Worm (Caenorhabditis elegans) whole organism, L4 larva: ENCODE results near the gene C11H1.7.

Source experiments
- hif-1 ChIP-seq, 2 experiments: sonication (generic microtip); optimal IDR thresholded peaks; 2 replicates each; lab custom pipeline; 2016 to 2017; ENCODE audit warnings: missing compliant biosample characterization in 2 of 2, missing genetic modification characterization in 2 of 2, missing genetic modification reagents in 2 of 2, missing genotype in 2 of 2, mild to moderate bottlenecking in 1 of 2
- nhr-11 ChIP-seq: fragments of 150-350 bp; optimal IDR thresholded peaks from 2 replicates; lab custom pipeline; 2014; ENCODE audit warnings: missing biosample characterization, missing genetic modification characterization
- unc-130 ChIP-seq: sonication (generic microtip); optimal IDR thresholded peaks from 2 replicates; lab custom pipeline; 2016; ENCODE audit warnings: missing genetic modification reagents, missing genetic modification characterization, missing compliant biosample characterization

DNA sequence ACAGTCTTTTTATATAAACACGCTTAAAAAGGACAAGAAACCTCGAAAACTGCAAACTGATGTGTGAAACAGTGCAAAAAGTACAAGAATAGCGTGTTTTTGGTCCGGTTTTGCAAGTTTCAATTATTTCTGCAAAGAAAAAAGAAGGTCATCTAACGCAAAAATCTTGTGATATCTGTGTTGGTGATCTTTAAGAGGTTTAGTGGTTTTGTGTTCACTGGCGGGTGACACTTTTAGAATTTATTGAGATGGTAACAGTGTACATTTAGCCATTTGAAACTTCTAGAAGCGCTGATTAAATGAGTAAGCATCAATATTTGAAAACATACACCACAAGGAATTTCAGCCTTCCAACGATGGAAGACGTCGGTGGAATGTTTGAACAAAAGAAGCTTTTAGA lies 4.4 kb upstream of the C11H1.7 start:
- no peak for TF ChIP-seq nhr-11 (tag; lab: Kevin White, UChicago)
- TF ChIP-seq hif-1 (tag; optimal IDR thresholded peaks at IDR 0.05; lab: Kevin White, UChicago): no peak
- no peak for TF ChIP-seq unc-130
